Worm (Caenorhabditis elegans): ENCODE results near the gene fbxa-88.

fbxa-88 gene

ce11 chrV:16153375-16153774 lies 10.5 kb upstream of the fbxa-88 start, which contains the start of gene str-254:
Gene str-254 (minus strand): TSS chrV:16153475.
- TF ChIP-seq unc-3 (GFP tag; conservative IDR thresholded peaks at IDR 0.05): no peak
- TF ChIP-seq unc-3 (tag; optimal IDR thresholded peaks at IDR 0.05): no peak
- no peak for TF ChIP-seq ceh-9 (tag; optimal IDR thresholded peaks at IDR 0.05)
- no peak for TF ChIP-seq mec-3 (tag; optimal IDR thresholded peaks at IDR 0.05; ENCODE audit: borderline replicate concordance)
- TF ChIP-seq ceh-31 (tag; optimal IDR thresholded peaks at IDR 0.05): no peak
- no peak for TF ChIP-seq ama-1 (optimal IDR thresholded peaks at IDR 0.05)
- TF ChIP-seq pqm-1 (tag; optimal IDR thresholded peaks at IDR 0.05): no peak
- TF ChIP-seq nhr-11 (tag; optimal IDR thresholded peaks at IDR 0.05): no peak
- no peak for TF ChIP-seq ceh-34 (tag; optimal IDR thresholded peaks at IDR 0.05)
- TF ChIP-seq odd-2 (tag; optimal IDR thresholded peaks at IDR 0.05): no peak
- TF ChIP-seq Y22D7AL.16 (tag; optimal IDR thresholded peaks at IDR 0.05): no peak
- no peak for TF ChIP-seq nhr-232 (tag; optimal IDR thresholded peaks at IDR 0.05)
- no peak for TF ChIP-seq pat-9 (tag; optimal IDR thresholded peaks at IDR 0.05)
- TF ChIP-seq madf-2 (tag; optimal IDR thresholded peaks at IDR 0.05): no peak
- no peak for TF ChIP-seq fax-1 (tag; optimal IDR thresholded peaks at IDR 0.05)
- no peak for TF ChIP-seq pag-3 (tag; optimal IDR thresholded peaks at IDR 0.05; ENCODE audit: borderline replicate concordance)
- no peak for TF ChIP-seq dve-1 (tag; optimal IDR thresholded peaks at IDR 0.05)

- TF ChIP-seq pros-1 (tag; optimal IDR thresholded peaks at IDR 0.05): no peak
- no peak for TF ChIP-seq sox-4 (tag; optimal IDR thresholded peaks at IDR 0.05)
- no peak for TF ChIP-seq K09A11.1 (tag; optimal IDR thresholded peaks at IDR 0.05; ENCODE audit: insufficient read depth)
- no peak for TF ChIP-seq fkh-10 (GFP tag; optimal IDR thresholded peaks at IDR 0.05)
- TF ChIP-seq nhr-11 (tag; optimal IDR thresholded peaks at IDR 0.05): no peak
- TF ChIP-seq tbx-7 (tag; optimal IDR thresholded peaks at IDR 0.05): no peak
- TF ChIP-seq rnt-1 (tag; optimal IDR thresholded peaks at IDR 0.05): no peak
- no peak for TF ChIP-seq gmeb-2 (tag; optimal IDR thresholded peaks at IDR 0.05)
- TF ChIP-seq ceh-19 (GFP tag; optimal IDR thresholded peaks at IDR 0.05): no peak
- no peak for TF ChIP-seq unc-42 (tag; optimal IDR thresholded peaks at IDR 0.05)
- TF ChIP-seq ceh-6 (GFP tag; optimal IDR thresholded peaks at IDR 0.05): no peak
- TF ChIP-seq mec-3 (tag; optimal IDR thresholded peaks at IDR 0.05; ENCODE audit: borderline replicate concordance): no peak
- no peak for TF ChIP-seq C38D4.7 (GFP tag; optimal IDR thresholded peaks at IDR 0.05)
- TF ChIP-seq ztf-16 (tag; optimal IDR thresholded peaks at IDR 0.05): no peak
- no peak for TF ChIP-seq pax-1 (tag; optimal IDR thresholded peaks at IDR 0.05)
- no peak for TF ChIP-seq ahr-1 (tag; optimal IDR thresholded peaks at IDR 0.05)
- TF ChIP-seq F13H6.1 (tag; optimal IDR thresholded peaks at IDR 0.05): no peak
- no peak for TF ChIP-seq elt-4 (tag; optimal IDR thresholded peaks at IDR 0.05)
- TF ChIP-seq madf-2 (tag; optimal IDR thresholded peaks at IDR 0.05): no peak
- TF ChIP-seq unc-55 (GFP tag; optimal IDR thresholded peaks at IDR 0.05): no peak
These were observed 5.9 kb upstream of the fbxa-88 start, which contains the start of gene F10A3.4 for ce11 chrV:16148805-16149204. Gene F10A3.4 (plus strand): TSS chrV:16149105.

- TF ChIP-seq ceh-19 (GFP tag; optimal IDR thresholded peaks at IDR 0.05): no peak
- no peak for TF ChIP-seq ttx-3 (tag; optimal IDR thresholded peaks at IDR 0.05)
- no peak for TF ChIP-seq tbx-7 (tag; optimal IDR thresholded peaks at IDR 0.05)
- TF ChIP-seq mec-3 (tag; optimal IDR thresholded peaks at IDR 0.05; ENCODE audit: borderline replicate concordance): no peak
- no peak for TF ChIP-seq ceh-2 (tag; optimal IDR thresholded peaks at IDR 0.05)
- TF ChIP-seq K02D7.2 (tag; optimal IDR thresholded peaks at IDR 0.05): no peak
- TF ChIP-seq zip-5 (tag; optimal IDR thresholded peaks at IDR 0.05): no peak
- no peak for TF ChIP-seq hlh-30 (tag; optimal IDR thresholded peaks at IDR 0.05; ENCODE audit: insufficient read depth)
- no peak for TF ChIP-seq hlh-8 (tag; optimal IDR thresholded peaks at IDR 0.05)
- TF ChIP-seq fkh-10 (GFP tag; optimal IDR thresholded peaks at IDR 0.05): no peak
- no peak for TF ChIP-seq dve-1 (tag; optimal IDR thresholded peaks at IDR 0.05)
- TF ChIP-seq K09A11.1 (tag; optimal IDR thresholded peaks at IDR 0.05; ENCODE audit: insufficient read depth): no peak
These were observed 2.1 kb upstream of the fbxa-88 start for ce11 chrV:16145009-16145408.
